Worm (Caenorhabditis elegans): ENCODE measurements around the gene trmt-10A.

The trmt-10A gene

DNA sequence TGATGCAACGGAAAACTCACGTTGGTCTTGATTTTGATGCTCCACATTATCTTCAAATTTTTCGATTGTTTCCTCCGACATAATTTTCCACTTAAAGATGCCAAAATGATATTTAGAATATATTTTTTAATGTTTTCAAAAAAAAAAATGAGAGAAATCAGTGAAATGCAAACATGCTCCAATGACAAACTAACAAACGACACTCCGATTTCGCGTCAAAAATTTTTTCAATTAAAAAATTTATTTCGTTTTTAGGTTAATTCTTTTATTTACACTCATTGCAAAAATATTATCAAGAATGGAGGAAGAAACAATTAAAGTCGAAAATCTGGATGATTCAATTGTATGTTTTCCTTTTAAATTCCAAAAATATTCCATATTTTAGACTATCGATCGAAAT, at the start of gene trmt-10A, which contains the start of gene F25H8.2:
Gene trmt-10A (minus strand): TSS at position 159 of the 400 bp plus-strand sequence.
Gene F25H8.2 (plus strand): TSS at position 181 of the 400 bp plus-strand sequence.
- no peak for TF ChIP-seq unc-62 (GFP tag; optimal IDR thresholded peaks at IDR 0.05)

DNA sequence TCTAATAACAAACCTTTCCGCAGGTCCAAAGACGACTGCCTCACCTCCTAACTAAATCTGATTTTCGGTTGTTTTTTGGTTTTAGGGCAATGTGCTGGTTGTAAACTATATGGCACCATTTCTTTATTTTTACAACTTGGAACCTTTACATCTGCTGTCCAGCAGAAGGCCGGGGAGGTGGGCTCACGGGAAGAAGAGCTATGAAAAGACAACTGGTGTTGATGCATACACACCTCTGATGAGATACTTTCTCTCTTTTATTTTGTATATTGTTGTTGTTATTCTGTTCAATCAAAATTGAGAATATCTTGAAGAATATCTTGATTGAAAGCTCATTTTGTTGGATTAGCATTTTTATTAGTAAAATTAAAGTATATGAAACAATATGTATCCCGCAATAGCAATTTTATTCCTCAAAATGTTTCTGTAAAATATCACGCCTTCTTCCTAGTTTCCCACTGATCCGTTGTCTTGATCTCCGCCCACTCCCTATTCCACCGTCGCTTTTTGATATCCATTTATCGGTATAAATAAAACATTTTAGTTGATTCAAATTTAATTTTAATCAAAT, 45.7 kb upstream of the trmt-10A start, which contains the start of gene dhp-2:
Gene dhp-2 (plus strand): TSS at position 521 of the 571 bp plus-strand sequence.
- TF ChIP-seq unc-62 (GFP tag; optimal IDR thresholded peaks at IDR 0.05), result no peak

DNA sequence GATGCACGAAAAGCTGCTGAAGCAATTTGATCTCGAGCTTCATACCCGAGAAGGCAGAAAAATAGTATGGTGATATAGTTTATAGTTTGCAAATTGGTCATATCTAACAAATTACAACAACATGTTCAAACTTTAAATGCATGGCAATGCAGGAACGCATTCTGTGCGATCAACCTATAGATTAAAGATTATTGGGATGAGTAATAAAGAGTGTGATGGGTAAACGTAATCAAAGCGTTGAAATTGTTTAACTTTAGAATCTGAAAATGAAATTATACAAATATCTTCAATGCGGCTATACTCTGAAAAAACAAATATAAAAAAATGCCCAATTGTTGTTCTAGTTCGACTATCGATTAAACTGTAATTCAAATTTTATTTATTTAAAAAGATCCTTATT, 44.3 kb upstream of the trmt-10A start, which contains the start of gene C47E12.14:
Gene C47E12.14 (minus strand): TSS at position 101 of the 400 bp plus-strand sequence.
- no peak for TF ChIP-seq unc-62 (GFP tag; optimal IDR thresholded peaks at IDR 0.05)

- no peak for TF ChIP-seq unc-62 (GFP tag; optimal IDR thresholded peaks at IDR 0.05)
These were observed 42.4 kb upstream of the trmt-10A start, which contains the start of gene C47E12.9 for ce11 chrIV:9974392-9974791. C47E12.9 (plus strand) TSS chrIV:9974692.

DNA sequence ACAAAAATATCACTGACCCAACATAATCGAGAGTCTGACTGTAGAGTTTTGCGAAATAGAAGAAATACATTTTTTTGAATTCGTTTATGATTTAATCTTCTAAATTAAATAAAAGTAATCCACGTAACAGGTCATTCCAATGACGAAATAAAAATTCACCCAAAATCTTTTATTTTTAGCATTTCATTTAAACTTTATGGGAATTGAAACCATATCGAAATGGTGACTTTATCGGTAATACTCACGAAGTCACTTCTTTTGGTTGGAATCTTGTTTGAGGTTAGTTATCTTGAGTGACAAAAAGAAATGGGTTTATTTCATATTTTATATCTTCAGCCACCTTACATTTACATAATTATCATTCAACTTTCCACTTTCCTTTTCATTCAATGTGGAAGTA, 40.6 kb upstream of the trmt-10A start, which contains the start of the genes C47E12.12 and C47E12.10:
Gene C47E12.12 (minus strand): TSS at position 101 of the 400 bp plus-strand sequence.
Gene C47E12.10 (plus strand): TSS at position 172 of the 400 bp plus-strand sequence.
- no peak for TF ChIP-seq unc-62 (GFP tag; optimal IDR thresholded peaks at IDR 0.05)

DNA sequence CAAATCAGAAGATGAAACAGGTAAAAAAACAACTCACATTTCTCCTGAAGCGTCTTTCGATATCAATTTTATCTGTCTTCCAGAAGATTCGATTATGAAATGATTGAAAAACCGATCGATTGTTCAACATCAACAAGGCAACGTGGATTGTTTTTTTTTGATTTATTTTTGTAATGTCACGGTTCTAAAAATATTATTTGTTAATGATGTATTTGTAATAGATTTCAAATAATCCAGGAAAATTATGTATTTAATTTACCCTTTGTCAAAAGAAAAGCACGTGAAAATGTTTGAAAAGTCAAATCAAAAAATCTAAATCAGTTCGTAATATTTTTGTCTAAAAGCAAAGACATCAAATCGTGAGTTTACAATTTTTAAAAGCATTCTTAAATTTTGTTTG, 37.1 kb upstream of the trmt-10A start, which contains the start of the genes kin-5 and C47E12.11:
Gene kin-5 (minus strand): TSS at position 101 of the 400 bp plus-strand sequence.
Gene C47E12.11 (plus strand): TSS at position 320 of the 400 bp plus-strand sequence.
- TF ChIP-seq unc-62 (GFP tag; optimal IDR thresholded peaks at IDR 0.05), result no peak

DNA sequence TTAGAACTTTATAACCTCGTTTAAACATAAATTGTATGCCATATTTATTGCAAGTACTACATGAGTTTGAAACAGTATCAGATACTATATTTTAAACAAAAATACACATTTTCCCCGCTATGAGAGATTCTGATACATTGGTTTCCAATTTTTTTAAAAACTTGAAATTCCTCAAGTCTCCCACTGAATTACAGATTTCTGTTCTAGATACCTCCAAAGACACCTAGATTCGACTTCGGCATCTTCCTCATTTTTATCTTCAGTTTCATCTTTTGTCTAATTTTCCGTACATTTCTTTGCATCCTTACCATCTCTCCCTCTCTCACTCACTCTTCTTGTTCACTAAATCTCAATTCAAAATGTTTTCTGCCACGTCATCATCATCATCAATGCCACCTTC, 31.9 kb upstream of the trmt-10A start, which contains the start of gene T13H10.2:
Gene T13H10.2 (plus strand): TSS at position 301 of the 400 bp plus-strand sequence.
- no peak for TF ChIP-seq unc-62 (GFP tag; optimal IDR thresholded peaks at IDR 0.05)

DNA sequence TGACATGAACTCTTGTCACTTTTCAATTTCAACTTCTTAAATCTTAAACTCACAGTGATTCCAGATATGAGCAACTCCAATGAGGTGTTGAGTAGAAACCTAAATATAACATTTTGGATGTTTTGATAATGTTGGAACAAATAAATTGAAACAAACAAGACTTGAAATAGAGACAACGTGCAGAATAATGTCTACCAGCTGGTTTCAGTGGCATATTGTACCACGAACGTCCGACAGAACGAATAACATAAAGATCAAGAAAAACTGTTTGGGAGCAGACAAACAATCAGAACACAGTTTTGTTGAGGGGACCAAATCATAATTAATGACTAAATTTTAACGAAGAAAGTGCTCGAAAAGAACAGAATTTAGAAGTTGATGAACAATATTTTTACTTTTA, 21.3 kb upstream of the trmt-10A start, which contains the start of gene gon-1:
Gene gon-1 (minus strand): TSS at position 101 of the 400 bp plus-strand sequence.
- TF ChIP-seq unc-62 (GFP tag; optimal IDR thresholded peaks at IDR 0.05), result no peak

- TF ChIP-seq unc-62 (GFP tag; optimal IDR thresholded peaks at IDR 0.05), result no peak
These were observed 16.0 kb upstream of the trmt-10A start for ce11 chrIV:9948035-9948434.

- TF ChIP-seq unc-62 (GFP tag; optimal IDR thresholded peaks at IDR 0.05), result no peak
These were observed 12.3 kb upstream of the trmt-10A start for ce11 chrIV:9944279-9944678.

DNA sequence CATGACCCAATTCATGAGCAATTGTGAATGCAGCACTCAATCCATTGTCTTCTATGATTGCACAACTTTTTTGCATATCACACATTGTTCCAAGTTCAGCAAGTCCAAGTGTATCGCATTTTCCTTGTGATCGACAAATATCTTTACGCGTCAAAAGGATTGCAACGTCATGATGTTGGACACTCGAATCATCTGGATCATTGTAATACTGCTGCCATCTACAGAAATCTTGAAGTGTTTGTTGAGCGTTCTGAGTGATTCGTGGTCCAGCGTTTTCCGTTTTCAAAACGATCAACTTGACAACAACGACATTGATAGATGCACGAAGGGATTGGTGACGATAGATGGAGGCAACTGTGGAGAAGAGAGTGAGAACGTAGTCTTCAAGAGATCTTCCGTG, 11.2 kb upstream of the trmt-10A start:
- TF ChIP-seq unc-62 (GFP tag; optimal IDR thresholded peaks at IDR 0.05), result no peak

ce11 chrIV:9933580-9933979, 1.6 kb upstream of the trmt-10A start, which contains the start of gene spe-29:
spe-29 (plus strand) TSS chrIV:9933880.
- TF ChIP-seq unc-62 (GFP tag; optimal IDR thresholded peaks at IDR 0.05), result no peak

ce11 chrIV:9928180-9928896, 3.7 kb downstream of the trmt-10A start, which contains the start of gene dur-1:
dur-1 (minus strand) TSS chrIV:9928230.
- no peak for TF ChIP-seq unc-62 (GFP tag; optimal IDR thresholded peaks at IDR 0.05)

DNA sequence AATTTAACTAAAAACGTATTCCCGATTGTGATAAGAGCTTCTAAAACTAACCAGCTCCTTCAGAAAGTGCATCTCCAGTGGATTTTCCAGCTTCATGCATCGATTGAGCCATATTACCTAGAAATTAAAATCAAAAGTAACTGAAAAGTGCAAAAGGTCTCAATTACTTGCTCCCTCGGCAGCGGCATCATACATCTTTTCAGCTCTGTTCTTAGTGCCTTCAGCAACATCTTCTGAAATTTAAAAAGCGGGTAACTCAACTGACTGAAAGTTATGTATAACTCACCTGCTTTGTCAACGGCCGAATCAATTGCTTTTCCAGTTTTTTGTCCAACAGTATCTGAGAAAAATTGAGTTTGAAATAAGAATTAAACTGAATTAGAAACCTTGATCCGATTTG, 7.6 kb downstream of the trmt-10A start:
- TF ChIP-seq unc-62 (GFP tag; optimal IDR thresholded peaks at IDR 0.05), result no peak

ce11 chrIV:9920426-9920825, 11.6 kb downstream of the trmt-10A start:
- TF ChIP-seq unc-62 (GFP tag; optimal IDR thresholded peaks at IDR 0.05), result no peak

DNA sequence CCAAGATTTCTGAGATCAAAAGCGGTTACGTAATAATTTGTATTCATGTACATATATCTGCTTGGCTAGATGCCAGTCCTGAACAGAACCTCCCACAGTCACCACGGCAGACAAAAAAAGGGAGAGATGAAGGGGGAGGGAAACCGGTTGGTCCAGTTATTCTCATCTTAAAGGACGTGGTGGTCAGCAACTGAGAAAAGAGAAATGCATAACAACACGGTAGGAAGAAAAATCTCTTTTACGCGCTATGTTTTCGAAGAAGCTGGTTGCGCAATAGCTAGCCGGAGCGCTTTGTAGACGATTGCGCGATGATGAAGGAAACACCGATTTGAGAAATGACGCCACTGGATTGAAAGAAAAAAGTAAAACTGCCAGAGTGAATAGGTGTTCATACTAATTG, 14.0 kb downstream of the trmt-10A start:
- no peak for TF ChIP-seq unc-62 (GFP tag; optimal IDR thresholded peaks at IDR 0.05)
